Worm (Caenorhabditis elegans) whole organism, midembryonic: ENCODE data around the gene C25F9.9.

Source experiments
- T22C8.4 ChIP-seq: fragments of 200-800 bp; sonication (Bioruptor generic); IDR thresholded peaks from 2 replicates; pipeline ENCODE4 v1.3.6; 2022; ENCODE audit warnings: missing genetic modification characterization, missing compliant biosample characterization
- cog-1 ChIP-seq: sonication (generic microtip); optimal IDR thresholded peaks from 2 replicates; lab custom pipeline; 2016; ENCODE audit warnings: missing genetic modification characterization, missing compliant biosample characterization
- flt-1 ChIP-seq: fragments of 200-800 bp; sonication (Bioruptor generic); IDR thresholded peaks from 2 replicates; pipeline ENCODE4 v1.3.6; 2022; ENCODE audit warnings: missing genetic modification characterization, missing compliant biosample characterization
- klf-2 ChIP-seq: fragments of 200-800 bp; sonication (Bioruptor generic); conservative IDR thresholded peaks from 2 replicates; pipeline ENCODE4 v1.3.6; 2022; ENCODE audit warnings: missing genetic modification reagents, missing genetic modification characterization, missing compliant biosample characterization
- tab-1 ChIP-seq: fragments of 200-800 bp; sonication (Bioruptor generic); IDR thresholded peaks from 2 replicates; pipeline ENCODE4 v1.3.6; 2022; ENCODE audit warnings: missing genetic modification characterization, missing compliant biosample characterization
- ztf-23 ChIP-seq: fragments of 200-800 bp; sonication (Bioruptor generic); IDR thresholded peaks from 2 replicates; pipeline ENCODE4 v1.3.6; 2022; ENCODE audit warnings: missing genetic modification reagents, missing genetic modification characterization, missing compliant biosample characterization
- ztf-29 ChIP-seq: fragments of 200-800 bp; sonication (Bioruptor generic); IDR thresholded peaks from 2 replicates; pipeline ENCODE4 v1.3.6; 2022; ENCODE audit warnings: missing genetic modification reagents, missing genetic modification characterization, missing compliant biosample characterization

DNA sequence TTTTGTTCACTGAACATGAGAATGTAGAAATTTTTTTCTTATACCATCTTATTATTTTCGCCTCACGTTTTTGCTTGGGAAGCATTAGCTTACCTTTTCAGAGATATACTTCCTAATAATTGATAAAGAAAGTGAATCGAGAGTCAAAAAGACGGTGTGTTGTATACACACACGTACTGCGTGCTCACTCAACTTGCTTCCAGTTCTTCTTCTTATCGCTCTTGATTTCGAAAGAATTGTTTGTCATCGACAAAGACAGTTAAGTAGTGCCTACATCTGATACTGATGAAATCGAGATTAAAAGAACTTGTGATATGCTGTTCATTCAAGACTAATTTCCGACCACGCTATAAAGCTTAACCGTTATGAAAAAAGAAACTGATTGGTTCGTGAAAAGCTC, 5.7 kb upstream of the C25F9.9 start, which contains the start of gene C25F9.5:
- TF ChIP-seq ztf-23 (GFP tag; lab: Robert Waterston, UW) (no peak), flt-1 (GFP tag; lab: Robert Waterston, UW) (no peak), tab-1 (GFP tag; lab: Robert Waterston, UW) (no peak), T22C8.4 (GFP tag; lab: Robert Waterston, UW) (no peak), cog-1 (tag; lab: Kevin White, UChicago) (no peak), ztf-29 (no peak), klf-2 (GFP tag; lab: Robert Waterston, UW) (no peak)
